Worm (Caenorhabditis elegans) whole organism, L1 larva: ENCODE measurements around the gene cha-1.
A peak's percentile ranks its signal among the peaks of the same experiment; 100 is the strongest.

Source experiments
- Y116A8C.19 ChIP-seq: sonication (generic microtip); optimal IDR thresholded peaks from 2 replicates; lab custom pipeline; 2016; ENCODE audit warnings: missing compliant biosample characterization, missing genetic modification characterization, borderline replicate concordance
- aha-1 ChIP-seq: fragments of 150-350 bp; optimal IDR thresholded peaks from 2 replicates; lab custom pipeline; 2014; ENCODE audit warnings: missing biosample characterization, missing genetic modification characterization
- alr-1 ChIP-seq: fragments of 200-800 bp; sonication (Bioruptor generic); optimal IDR thresholded peaks from 2 replicates; lab custom pipeline; 2018; ENCODE audit warnings: borderline replicate concordance, mild to moderate bottlenecking, missing genetic modification characterization, missing compliant biosample characterization
- ama-1 ChIP-seq: fragments of 150-350 bp; optimal IDR thresholded peaks from 2 replicates; lab custom pipeline; 2014
- blmp-1 ChIP-seq: fragments of 150-350 bp; optimal IDR thresholded peaks from 2 replicates; lab custom pipeline; 2014; ENCODE audit warnings: missing biosample characterization, missing genetic modification characterization
- ceh-82 ChIP-seq, 3 experiments: fragments of 150-350 bp in 1 of 3; sonication (generic microtip) in 2 of 3; optimal IDR thresholded peaks; 2 replicates each; lab custom pipeline; 2014 to 2017; ENCODE audit warnings: missing biosample characterization in 3 of 3, missing genetic modification characterization in 3 of 3
- ceh-90 ChIP-seq: sonication (generic microtip); optimal IDR thresholded peaks from 2 replicates; lab custom pipeline; 2016; ENCODE audit warnings: missing genetic modification characterization, missing compliant biosample characterization
- dpl-1 ChIP-seq, 3 experiments: fragments of 150-350 bp in 2 of 3; sonication (generic microtip) in 1 of 3; optimal IDR thresholded peaks; 2 replicates each; lab custom pipeline; 2014 to 2017; ENCODE audit warnings: missing biosample characterization in 3 of 3, missing genetic modification characterization in 3 of 3, missing genetic modification reagents in 3 of 3
- dsc-1 ChIP-seq: sonication (generic microtip); optimal IDR thresholded peaks from 2 replicates; lab custom pipeline; 2016; ENCODE audit warnings: mild to moderate bottlenecking, missing genetic modification characterization, missing compliant biosample characterization
- efl-1 ChIP-seq, 4 experiments: fragments of 150-350 bp; optimal IDR thresholded peaks in 3 of 4; peaks in 1 of 4; 1 replicate in 1 of 4; 2 replicates in 3 of 4; lab custom pipeline; 2014; ENCODE audit warnings: missing biosample characterization in 2 of 4, missing genetic modification characterization in 2 of 4, missing genetic modification reagents in 2 of 4
- efl-3 ChIP-seq: fragments of 200-800 bp; sonication (Bioruptor generic); optimal IDR thresholded peaks from 2 replicates; lab custom pipeline; 2018; ENCODE audit warnings: mild to moderate bottlenecking, missing genetic modification characterization, missing compliant biosample characterization
- elt-3 ChIP-seq, 6 experiments: fragments of 150-350 bp in 1 of 6; sonication (generic microtip); optimal IDR thresholded peaks; 2 replicates each; lab custom pipeline; 2017 to 2018; ENCODE audit warnings: missing biosample characterization in 6 of 6, missing genetic modification characterization in 6 of 6, inconsistent platforms in 1 of 6
- ets-5 ChIP-seq: fragments of 200-800 bp; sonication (Bioruptor generic); IDR thresholded peaks from 2 replicates; pipeline ENCODE4 v1.3.6; 2022; ENCODE audit warnings: missing genetic modification characterization, missing compliant biosample characterization
- fkh-10 ChIP-seq: sonication (generic microtip); optimal IDR thresholded peaks from 2 replicates; lab custom pipeline; 2017; ENCODE audit warnings: missing biosample characterization, missing genetic modification reagents, missing genetic modification characterization
- fkh-4 ChIP-seq: sonication (generic microtip); optimal IDR thresholded peaks from 2 replicates; lab custom pipeline; 2016; ENCODE audit warnings: missing compliant biosample characterization, missing genetic modification characterization, borderline replicate concordance
- fkh-8 ChIP-seq: sonication (generic microtip); optimal IDR thresholded peaks from 2 replicates; lab custom pipeline; 2016; ENCODE audit warnings: mild to moderate bottlenecking, missing genetic modification characterization, missing compliant biosample characterization
- fos-1 ChIP-seq: fragments of 150-350 bp; optimal IDR thresholded peaks from 2 replicates; lab custom pipeline; 2014; ENCODE audit warnings: missing biosample characterization, missing genetic modification characterization
- hlh-17 ChIP-seq: fragments of 200-800 bp; sonication (Bioruptor generic); optimal IDR thresholded peaks from 2 replicates; lab custom pipeline; 2018; ENCODE audit warnings: missing genetic modification characterization, mild to moderate bottlenecking, missing compliant biosample characterization, moderate library complexity, borderline replicate concordance
- irx-1 ChIP-seq: sonication (generic microtip); optimal IDR thresholded peaks from 2 replicates; lab custom pipeline; 2016; ENCODE audit warnings: missing genetic modification characterization, missing compliant biosample characterization
- lin-35 ChIP-seq, 2 experiments: fragments of 150-350 bp; optimal IDR thresholded peaks; 2 replicates each; lab custom pipeline; 2014; ENCODE audit warnings: missing biosample characterization in 2 of 2, missing genetic modification characterization in 2 of 2, missing genetic modification reagents in 2 of 2
- lir-3 ChIP-seq: sonication (generic microtip); optimal IDR thresholded peaks from 2 replicates; lab custom pipeline; 2016; ENCODE audit warnings: mild to moderate bottlenecking, missing genetic modification characterization, moderate library complexity, missing compliant biosample characterization; ENCODE audit not compliant: poor library complexity
- lsy-2 ChIP-seq, 2 experiments: fragments of 150-350 bp; optimal IDR thresholded peaks; 2 replicates each; lab custom pipeline; 2014; ENCODE audit warnings: missing biosample characterization in 2 of 2, missing genetic modification characterization in 2 of 2
- mab-9 ChIP-seq: fragments of 200-800 bp; sonication (Bioruptor generic); IDR thresholded peaks from 2 replicates; pipeline ENCODE4 v1.3.6; 2022; ENCODE audit warnings: missing genetic modification reagents, missing genetic modification characterization, missing compliant biosample characterization
- mdl-1 ChIP-seq, 2 experiments: fragments of 150-350 bp; optimal IDR thresholded peaks; 2 replicates each; lab custom pipeline; 2014 to 2017; ENCODE audit warnings: missing biosample characterization in 2 of 2, missing genetic modification characterization in 2 of 2, inconsistent platforms in 1 of 2
- mep-1 ChIP-seq: fragments of 150-350 bp; optimal IDR thresholded peaks from 2 replicates; lab custom pipeline; 2014; ENCODE audit warnings: missing biosample characterization, missing genetic modification characterization
- nhr-11 ChIP-seq: fragments of 150-350 bp; optimal IDR thresholded peaks from 2 replicates; lab custom pipeline; 2014; ENCODE audit warnings: missing biosample characterization, missing genetic modification characterization
- nhr-12 ChIP-seq: sonication (generic microtip); optimal IDR thresholded peaks from 2 replicates; lab custom pipeline; 2017; ENCODE audit warnings: missing biosample characterization, missing genetic modification characterization
- nhr-47 ChIP-seq: sonication (generic microtip); optimal IDR thresholded peaks from 2 replicates; lab custom pipeline; 2016; ENCODE audit warnings: mild to moderate bottlenecking, missing genetic modification characterization, moderate library complexity, missing compliant biosample characterization
- nhr-71 ChIP-seq: sonication (generic microtip); optimal IDR thresholded peaks from 2 replicates; lab custom pipeline; 2016; ENCODE audit warnings: mild to moderate bottlenecking, missing genetic modification characterization, moderate library complexity, missing compliant biosample characterization
- nhr-84 ChIP-seq: sonication (generic microtip); optimal IDR thresholded peaks from 2 replicates; lab custom pipeline; 2017; ENCODE audit warnings: missing biosample characterization, missing genetic modification characterization
- nhr-85 ChIP-seq: sonication (generic microtip); peaks from one replicate; lab custom pipeline; 2016; ENCODE audit warnings: missing genetic modification characterization, inconsistent platforms, missing compliant biosample characterization
- skn-1 ChIP-seq: fragments of 150-350 bp; optimal IDR thresholded peaks from 2 replicates; lab custom pipeline; 2014; ENCODE audit warnings: missing biosample characterization, missing genetic modification characterization
- snu-23 ChIP-seq: sonication (generic microtip); optimal IDR thresholded peaks from 2 replicates; lab custom pipeline; 2016; ENCODE audit warnings: missing genetic modification characterization, missing compliant biosample characterization
- sptf-1 ChIP-seq: fragments of 150-350 bp; optimal IDR thresholded peaks from 2 replicates; lab custom pipeline; 2014; ENCODE audit warnings: missing biosample characterization, missing genetic modification characterization
- tlp-1 ChIP-seq: fragments of 150-350 bp; optimal IDR thresholded peaks from 2 replicates; lab custom pipeline; 2014; ENCODE audit warnings: missing biosample characterization, missing genetic modification characterization
- unc-62 ChIP-seq: fragments of 150-350 bp; optimal IDR thresholded peaks from 2 replicates; lab custom pipeline; 2014; ENCODE audit warnings: missing biosample characterization, missing genetic modification reagents, missing genetic modification characterization
- unc-98 ChIP-seq: fragments of 200-800 bp; sonication (Bioruptor generic); IDR thresholded peaks from 2 replicates; pipeline ENCODE4 v1.3.6; 2022; ENCODE audit warnings: missing genetic modification characterization, missing compliant biosample characterization
- ztf-4 ChIP-seq: fragments of 150-350 bp; optimal IDR thresholded peaks from 2 replicates; lab custom pipeline; 2014; ENCODE audit warnings: missing biosample characterization, missing genetic modification characterization

The cha-1 gene

ce11 chrIV:3606285-3606834 is 18.1 kb downstream of the cha-1 start, which contains the start of the genes Y37E11B.10 and kgb-2:
Y37E11B.10 (minus strand) TSS chrIV:3606466.
kgb-2 (plus strand) TSS chrIV:3606784.
- no peak for TF ChIP-seq fkh-8
- TF ChIP-seq nhr-84 (tag; lab: Kevin White, UChicago): no peak
- no peak for TF ChIP-seq nhr-85
- TF ChIP-seq fkh-10 (GFP tag; lab: Kevin White, UChicago): no peak
- no peak for TF ChIP-seq fos-1 (tag; lab: Kevin White, UChicago)
- TF ChIP-seq nhr-71 (tag; lab: Kevin White, UChicago): no peak
- no peak for TF ChIP-seq nhr-47 (tag; lab: Kevin White, UChicago)
- no peak for TF ChIP-seq mab-9 (GFP tag; lab: Robert Waterston, UW)
- TF ChIP-seq nhr-11: no peak

DNA sequence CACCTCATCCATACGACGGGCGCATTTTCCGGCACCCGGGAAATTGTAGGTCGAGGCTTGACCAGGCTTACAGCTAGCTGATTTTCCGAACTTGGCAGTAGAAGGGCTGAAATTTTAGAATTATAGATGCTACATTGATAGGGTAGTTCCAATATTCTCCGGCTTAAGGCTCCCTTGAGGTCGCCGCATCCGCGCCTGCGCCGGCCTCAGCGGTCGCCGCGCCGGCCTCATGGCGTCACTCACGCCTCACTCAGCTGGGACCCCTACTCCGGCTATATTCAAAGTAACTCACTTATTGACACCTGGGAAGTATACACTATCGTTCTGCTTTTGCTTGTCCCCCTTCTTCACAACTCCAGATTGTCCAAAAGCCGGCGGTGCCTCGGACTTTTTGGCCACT is 20.4 kb downstream of the cha-1 start:
- TF ChIP-seq efl-1 (optimal IDR thresholded peaks at IDR 0.05; lab: Kevin White, UChicago): no peak
- peak in 1 of 2 experiments; percentile 69 for TF ChIP-seq efl-1 (GFP tag; optimal IDR thresholded peaks at IDR 0.05 in 1 of 2; lab: Kevin White, UChicago)
- no peak for TF ChIP-seq mdl-1 (tag; optimal IDR thresholded peaks at IDR 0.05; lab: Kevin White, UChicago)

- TF ChIP-seq blmp-1 (tag; lab: Kevin White, UChicago) (no peak), ceh-90 (tag; lab: Kevin White, UChicago) (no peak), hlh-17 (GFP tag; lab: Kevin White, UChicago) (no peak), fkh-4 (tag; lab: Kevin White, UChicago) (no peak), ztf-4 (tag; lab: Kevin White, UChicago) (no peak), snu-23 (GFP tag; lab: Kevin White, UChicago) (no peak), dsc-1 (no peak), skn-1 (tag; lab: Kevin White, UChicago) (no peak), unc-98 (no peak), nhr-84 (tag; lab: Kevin White, UChicago) (no peak), ama-1 (lab: Kevin White, UChicago) (no peak), Y116A8C.19 (tag; lab: Kevin White, UChicago) (no peak), ets-5 (GFP tag; lab: Robert Waterston, UW) (no peak), mdl-1 (tag; optimal IDR thresholded peaks at IDR 0.05; lab: Kevin White, UChicago) (no peak), irx-1 (tag; lab: Kevin White, UChicago) (no peak)
These were observed 22.7 kb downstream of the cha-1 start for ce11 chrIV:3601846-3602245.

DNA sequence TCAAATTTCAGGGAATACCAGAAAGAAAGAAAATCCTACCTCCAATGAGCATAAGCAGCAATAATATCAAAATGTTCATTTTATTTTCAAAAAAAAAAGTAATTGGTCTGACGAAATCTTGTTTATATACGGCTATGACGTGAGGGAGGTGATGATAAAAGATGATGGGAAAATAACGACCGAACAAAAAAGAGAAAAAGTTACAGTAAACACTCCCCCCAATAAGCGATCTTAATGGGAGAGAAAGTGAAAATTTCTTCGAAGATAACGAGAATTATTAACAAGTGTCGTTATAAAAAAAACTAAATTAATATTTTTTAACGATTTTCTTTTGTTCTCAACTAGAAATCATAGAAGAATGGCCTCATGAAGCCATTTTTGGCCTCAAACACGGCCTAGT is 24.5 kb downstream of the cha-1 start, which contains the start of gene Y37E11B.7:
TSS of gene Y37E11B.7 (minus strand) at position 207 of the 400 bp plus-strand sequence.
- TF ChIP-seq nhr-85 (peak; percentile 33), nhr-12 (tag; lab: Kevin White, UChicago) (no peak), elt-3 (tag; optimal IDR thresholded peaks at IDR 0.05; lab: Kevin White, UChicago) (peak in 1 of 6 experiments; percentile 23), ceh-82 (tag; optimal IDR thresholded peaks at IDR 0.05; lab: Kevin White, UChicago) (no peak), efl-1 (optimal IDR thresholded peaks at IDR 0.05; lab: Kevin White, UChicago) (no peak), efl-1 (GFP tag; optimal IDR thresholded peaks at IDR 0.05 in 1 of 2; lab: Kevin White, UChicago) (peak in 1 of 2 experiments; percentile 74), blmp-1 (tag; lab: Kevin White, UChicago) (peak; percentile 85), sptf-1 (tag; lab: Kevin White, UChicago) (no peak), tlp-1 (tag; lab: Kevin White, UChicago) (no peak)

ce11 chrIV:3599126-3599525 is 25.4 kb downstream of the cha-1 start, which contains the start of gene Y37E11B.6:
Y37E11B.6 (minus strand) TSS chrIV:3599306.
- TF ChIP-seq ztf-4 (tag; lab: Kevin White, UChicago) (no peak), blmp-1 (tag; lab: Kevin White, UChicago) (peak; percentile 18), efl-1 (optimal IDR thresholded peaks at IDR 0.05; lab: Kevin White, UChicago) (peak; percentile 24 to 50), efl-1 (GFP tag; optimal IDR thresholded peaks at IDR 0.05 in 1 of 2; lab: Kevin White, UChicago) (peak; percentile 51 to 82), mep-1 (tag; lab: Kevin White, UChicago) (no peak), alr-1 (tag; lab: Kevin White, UChicago) (no peak), ets-5 (GFP tag; lab: Robert Waterston, UW) (no peak), nhr-85 (peak; percentile 40), efl-3 (GFP tag; lab: Kevin White, UChicago) (no peak), lsy-2 (tag; optimal IDR thresholded peaks at IDR 0.05; lab: Kevin White, UChicago) (peak in 1 of 2 experiments; percentile 17), aha-1 (tag; lab: Kevin White, UChicago) (no peak), unc-62 (GFP tag; lab: Kevin White, UChicago) (no peak), lin-35 (GFP tag; optimal IDR thresholded peaks at IDR 0.05; lab: Kevin White, UChicago) (peak; percentile 4 to 13), dpl-1 (GFP tag; optimal IDR thresholded peaks at IDR 0.05; lab: Kevin White, UChicago) (peak in 1 of 3 experiments; percentile 44), mab-9 (GFP tag; lab: Robert Waterston, UW) (no peak), lir-3 (tag; lab: Kevin White, UChicago) (no peak)
